Fruit fly (Drosophila melanogaster) whole organism, embryonic: Measurements from ENCODE around the gene MED14.

Source experiments
- Ada2b ChIP-seq: fragments of 200-800 bp; sonication (Bioruptor generic); IDR thresholded peaks from 2 replicates; pipeline ENCODE4 v1.3.6; 2022; ENCODE audit warnings: missing biosample characterization, missing genetic modification characterization
- Asciz ChIP-seq: fragments of 200-800 bp; sonication (Bioruptor generic); optimal IDR thresholded peaks from 2 replicates; lab custom pipeline; 2017; ENCODE audit warnings: missing biosample characterization, mild to moderate bottlenecking, missing genetic modification characterization, missing genetic modification reagents
- CG10209 ChIP-seq: fragments of 200-800 bp; sonication (Bioruptor generic); optimal IDR thresholded peaks from 3 replicates; lab custom pipeline; 2017; ENCODE audit warnings: missing biosample characterization, mild to moderate bottlenecking, missing genetic modification characterization, missing genetic modification reagents
- CG11456 ChIP-seq: fragments of 200-800 bp; sonication (Bioruptor generic); IDR thresholded peaks from 3 replicates; pipeline ENCODE4 v1.3.6; 2022; ENCODE audit warnings: missing biosample characterization, missing genetic modification characterization
- CG12155 ChIP-seq: fragments of 200-800 bp; sonication (Bioruptor generic); optimal IDR thresholded peaks from 3 replicates; lab custom pipeline; 2016; ENCODE audit warnings: missing biosample characterization, missing genetic modification characterization
- CG12659 ChIP-seq: fragments of 200-800 bp; sonication (Bioruptor generic); optimal IDR thresholded peaks from 3 replicates; lab custom pipeline; 2017; ENCODE audit warnings: mild to moderate bottlenecking, missing biosample characterization, missing genetic modification reagents, missing genetic modification characterization
- CG12744 ChIP-seq: fragments of 200-800 bp; sonication (Bioruptor generic); optimal IDR thresholded peaks from 2 replicates; lab custom pipeline; 2016; ENCODE audit warnings: missing biosample characterization, missing genetic modification characterization
- CG14860 ChIP-seq: fragments of 200-800 bp; sonication (Bioruptor generic); IDR thresholded peaks from 3 replicates; pipeline ENCODE4 v1.3.6; 2022; ENCODE audit warnings: missing biosample characterization, missing genetic modification characterization; ENCODE audit not compliant: partially characterized antibody
- CG1832 ChIP-seq: fragments of 200-800 bp; sonication (Bioruptor generic); optimal IDR thresholded peaks from 2 replicates; lab custom pipeline; 2017; ENCODE audit warnings: missing biosample characterization, mild to moderate bottlenecking, missing genetic modification characterization, inconsistent platforms
- CG2120 ChIP-seq: fragments of 200-800 bp; sonication (Bioruptor generic); optimal IDR thresholded peaks from 3 replicates; lab custom pipeline; 2016; ENCODE audit warnings: missing biosample characterization, missing genetic modification characterization
- CG2678 ChIP-seq: fragments of 200-800 bp; sonication (Bioruptor generic); optimal IDR thresholded peaks from 3 replicates; lab custom pipeline; 2019; ENCODE audit warnings: missing biosample characterization, mild to moderate bottlenecking, missing genetic modification characterization, moderate library complexity
- CG32772 ChIP-seq: fragments of 200-800 bp; sonication (Bioruptor generic); IDR thresholded peaks from 2 replicates; pipeline ENCODE4 v1.3.6; 2022; ENCODE audit warnings: missing biosample characterization, missing genetic modification characterization
- CG5180 ChIP-seq: fragments of 200-800 bp; sonication (Bioruptor generic); optimal IDR thresholded peaks from 3 replicates; lab custom pipeline; 2017; ENCODE audit warnings: missing biosample characterization, missing genetic modification characterization, mild to moderate bottlenecking, moderate library complexity, missing genetic modification reagents
- CG9609 ChIP-seq: fragments of 200-800 bp; sonication (Bioruptor generic); optimal IDR thresholded peaks from 3 replicates; lab custom pipeline; 2016; ENCODE audit warnings: missing biosample characterization, missing genetic modification characterization
- CG9797 ChIP-seq: fragments of 200-800 bp; sonication (Bioruptor generic); optimal IDR thresholded peaks from 3 replicates; lab custom pipeline; 2018; ENCODE audit warnings: missing biosample characterization, mild to moderate bottlenecking, missing genetic modification characterization
- CoRest ChIP-seq: fragments of 200-800 bp; sonication (Bioruptor generic); optimal IDR thresholded peaks from 3 replicates; lab custom pipeline; 2018; ENCODE audit warnings: missing biosample characterization, mild to moderate bottlenecking, missing genetic modification characterization, moderate library complexity
- E2f1 ChIP-seq: fragments of 200-800 bp; sonication (Bioruptor generic); IDR thresholded peaks from 2 replicates; pipeline ENCODE4 v1.3.6; 2022; ENCODE audit warnings: missing biosample characterization, missing genetic modification characterization
- Ets65A ChIP-seq: fragments of 200-800 bp; sonication (Bioruptor generic); peaks from one replicate; lab custom pipeline; 2016; ENCODE audit warnings: missing biosample characterization, missing genetic modification characterization
- Fer2 ChIP-seq: fragments of 200-800 bp; sonication (Bioruptor generic); optimal IDR thresholded peaks from 2 replicates; lab custom pipeline; 2018; ENCODE audit warnings: missing biosample characterization, mild to moderate bottlenecking, missing genetic modification characterization, moderate library complexity
- Fer3 ChIP-seq: fragments of 200-800 bp; sonication (Bioruptor generic); optimal IDR thresholded peaks from 2 replicates; lab custom pipeline; 2018; ENCODE audit warnings: missing biosample characterization, mild to moderate bottlenecking, missing genetic modification characterization, moderate library complexity
- Gsc ChIP-seq: fragments of 200-800 bp; sonication (Bioruptor generic); IDR thresholded peaks from 2 replicates; pipeline ENCODE4 v1.3.6; 2022; ENCODE audit warnings: missing biosample characterization, missing genetic modification characterization
- Lpt ChIP-seq: fragments of >200 bp; optimal IDR thresholded peaks from 2 replicates; lab custom pipeline; 2018; ENCODE audit warnings: missing biosample characterization, missing genetic modification characterization
- Max ChIP-seq: fragments of 200-800 bp; sonication (Bioruptor generic); optimal IDR thresholded peaks from 2 replicates; lab custom pipeline; 2016; ENCODE audit warnings: missing biosample characterization, mild to moderate bottlenecking, missing genetic modification characterization
- Scr ChIP-seq: fragments of 200-800 bp; sonication (Bioruptor generic); IDR thresholded peaks from 2 replicates; pipeline ENCODE4 v1.3.6; 2022; ENCODE audit warnings: missing biosample characterization, missing genetic modification characterization; ENCODE audit not compliant: partially characterized antibody
- Sry-δ ChIP-seq: fragments of 200-800 bp; sonication (Bioruptor generic); optimal IDR thresholded peaks from 2 replicates; lab custom pipeline; 2016; ENCODE audit warnings: missing biosample characterization, missing genetic modification characterization
- Trl ChIP-seq, 3 experiments: fragments of >200 bp in 2 of 3; fragments of 200-800 bp in 1 of 3; sonication (Bioruptor generic) in 1 of 3; optimal IDR thresholded peaks; 2 replicates in 1 of 3; 3 replicates in 2 of 3; lab custom pipeline; 2016 to 2017; ENCODE audit warnings: missing biosample characterization in 1 of 3, missing genetic modification characterization in 1 of 3
- ash1 ChIP-seq: fragments of 200-800 bp; sonication (Bioruptor generic); optimal IDR thresholded peaks from 2 replicates; lab custom pipeline; 2018; ENCODE audit warnings: missing biosample characterization, mild to moderate bottlenecking, missing genetic modification characterization
- cas ChIP-seq: fragments of 200-800 bp; sonication (Bioruptor generic); IDR thresholded peaks from 2 replicates; pipeline ENCODE4 v1.3.6; 2022; ENCODE audit warnings: missing biosample characterization, missing genetic modification characterization
- caup ChIP-seq: fragments of 200-800 bp; sonication (Bioruptor generic); optimal IDR thresholded peaks from 3 replicates; lab custom pipeline; 2017; ENCODE audit warnings: missing biosample characterization, mild to moderate bottlenecking, missing genetic modification characterization, moderate library complexity; ENCODE audit not compliant: severe bottlenecking
- crol ChIP-seq: fragments of 200-800 bp; sonication (Bioruptor generic); IDR thresholded peaks from 2 replicates; pipeline ENCODE4 v1.3.6; 2022; ENCODE audit warnings: missing biosample characterization, missing genetic modification characterization
- da ChIP-seq: fragments of 200-800 bp; sonication (Bioruptor generic); optimal IDR thresholded peaks from 2 replicates; lab custom pipeline; 2016; ENCODE audit warnings: missing biosample characterization, missing genetic modification characterization
- dmrt99B ChIP-seq: fragments of 200-800 bp; sonication (Bioruptor generic); optimal IDR thresholded peaks from 2 replicates; lab custom pipeline; 2018; ENCODE audit warnings: missing biosample characterization, mild to moderate bottlenecking, missing genetic modification characterization, moderate library complexity
- esg ChIP-seq: fragments of 200-800 bp; sonication (Bioruptor generic); conservative IDR thresholded peaks from 2 replicates; pipeline ENCODE4 v1.3.6; 2022; ENCODE audit warnings: missing biosample characterization, missing genetic modification characterization
- gro ChIP-seq: fragments of 200-800 bp; sonication (Bioruptor generic); optimal IDR thresholded peaks from 2 replicates; lab custom pipeline; 2016; ENCODE audit warnings: missing biosample characterization, missing genetic modification characterization
- kah ChIP-seq: fragments of 200-800 bp; sonication (Bioruptor generic); optimal IDR thresholded peaks from 2 replicates; lab custom pipeline; 2018; ENCODE audit warnings: missing biosample characterization, mild to moderate bottlenecking, missing genetic modification characterization
- kay ChIP-seq: fragments of 200-800 bp; sonication (Bioruptor generic); optimal IDR thresholded peaks from 2 replicates; lab custom pipeline; 2016; ENCODE audit warnings: missing biosample characterization, missing genetic modification characterization
- ken ChIP-seq: fragments of 200-800 bp; sonication (Bioruptor generic); IDR thresholded peaks from 3 replicates; pipeline ENCODE4 v1.3.6; 2022; ENCODE audit warnings: missing biosample characterization, missing genetic modification characterization
- lab ChIP-seq: fragments of 200-800 bp; sonication (Bioruptor generic); optimal IDR thresholded peaks from 3 replicates; lab custom pipeline; 2017; ENCODE audit warnings: missing biosample characterization, missing genetic modification characterization, mild to moderate bottlenecking, moderate library complexity, missing genetic modification reagents
- mld ChIP-seq: fragments of 200-800 bp; sonication (Bioruptor generic); IDR thresholded peaks from 3 replicates; pipeline ENCODE4 v1.3.6; 2022; ENCODE audit warnings: missing biosample characterization, missing genetic modification characterization; ENCODE audit not compliant: partially characterized antibody
- nom ChIP-seq: fragments of 200-800 bp; sonication (Bioruptor generic); optimal IDR thresholded peaks from 2 replicates; lab custom pipeline; 2017; ENCODE audit warnings: missing biosample characterization, missing genetic modification characterization, mild to moderate bottlenecking, moderate library complexity, missing genetic modification reagents
- pita ChIP-seq: fragments of 200-800 bp; sonication (Bioruptor generic); optimal IDR thresholded peaks from 2 replicates; lab custom pipeline; 2017; ENCODE audit warnings: missing biosample characterization, mild to moderate bottlenecking, missing genetic modification characterization
- prd ChIP-seq, 3 experiments: fragments of >200 bp in 2 of 3; fragments of 200-800 bp in 1 of 3; sonication (Bioruptor generic) in 1 of 3; optimal IDR thresholded peaks in 2 of 3; IDR thresholded peaks in 1 of 3; 2 replicates in 2 of 3; 3 replicates in 1 of 3; pipeline versions ENCODE4 v1.3.6 to Lab custom; 2017 to 2022; ENCODE audit warnings: missing biosample characterization in 1 of 3, missing genetic modification characterization in 1 of 3
- pzg ChIP-seq: fragments of 200-800 bp; sonication (Bioruptor generic); optimal IDR thresholded peaks from 3 replicates; lab custom pipeline; 2018; ENCODE audit warnings: missing biosample characterization, mild to moderate bottlenecking, missing genetic modification characterization, moderate library complexity
- repo ChIP-seq: fragments of 200-800 bp; sonication (Bioruptor generic); optimal IDR thresholded peaks from 2 replicates; lab custom pipeline; 2016; ENCODE audit warnings: missing biosample characterization, missing genetic modification characterization
- sd ChIP-seq: fragments of 200-800 bp; sonication (Bioruptor generic); optimal IDR thresholded peaks from 3 replicates; lab custom pipeline; 2018; ENCODE audit warnings: missing biosample characterization, mild to moderate bottlenecking, missing genetic modification characterization, moderate library complexity
- ssp ChIP-seq: fragments of 200-800 bp; sonication (Bioruptor generic); IDR thresholded peaks from 2 replicates; pipeline ENCODE4 v1.3.6; 2022; ENCODE audit warnings: missing biosample characterization, missing genetic modification characterization

MED14 gene

dm6 chr3L:589290-590281, 3.5 kb upstream of the MED14 start (continued):
- TF ChIP-seq Asciz (peak; percentile 73), gro (peak; percentile 77), ash1 (GFP tag; lab: Kevin White, UChicago) (peak; percentile 84), nom (GFP tag; lab: Kevin White, UChicago) (peak; percentile 84), ken (peak; percentile 93), crol (GFP tag; lab: Robert Waterston, UW) (peak; percentile 41; the same call in 1 of the 2 replicates), Fer3 (peak; percentile 86), CG2120 (peak; percentile 92), kay (GFP tag; lab: Kevin White, UChicago) (peak; percentile 88), Ets65A (peak; percentile 99), Scr (GFP tag; lab: Robert Waterston, UW) (no peak), ssp (GFP tag; lab: Robert Waterston, UW) (peak; percentile 75), CG12659 (GFP tag; lab: Kevin White, UChicago) (peak; percentile 87), CG11456 (GFP tag; lab: Robert Waterston, UW) (peak; percentile 95), Lpt (GFP tag; lab: Kevin White, UChicago) (no peak), lab (peak; percentile 93), CG9797 (GFP tag; lab: Kevin White, UChicago) (peak; percentile 32), pzg (GFP tag; lab: Kevin White, UChicago) (peak; percentile 8), CG12155 (GFP tag; lab: Kevin White, UChicago) (peak; percentile 87), Trl (optimal IDR thresholded peaks at IDR 0.05; lab: Kevin White, UChicago) (peak in 1 of 2 experiments; percentile 11), Trl (GFP tag; optimal IDR thresholded peaks at IDR 0.05; lab: Kevin White, UChicago) (peak; percentile 91), CG5180 (peak; percentile 95), pita (GFP tag; lab: Kevin White, UChicago) (no peak), CG1832 (GFP tag; lab: Kevin White, UChicago) (peak; percentile 24), CG32772 (peak; percentile 91), Ada2b (GFP tag; lab: Robert Waterston, UW) (peak; percentile 89), E2f1 (GFP tag; lab: Robert Waterston, UW) (peak; percentile 89), Max (peak; percentile 52), prd (optimal IDR thresholded peaks at IDR 0.05; lab: Kevin White, UChicago) (no peak), prd (GFP tag; IDR thresholded peaks at IDR 0.05; lab: Robert Waterston, UW) (peak; percentile 94), CG2678 (tag; lab: Kevin White, UChicago) (peak; percentile 91), repo (peak; percentile 91), mld (GFP tag; lab: Robert Waterston, UW) (no peak), CG12744 (peak; percentile 89), CG10209 (peak; percentile 86), sd (tag; lab: Kevin White, UChicago) (peak; percentile 60), Gsc (GFP tag; lab: Robert Waterston, UW) (peak; percentile 77), Sry-δ (peak; percentile 55), CG9609 (GFP tag; lab: Kevin White, UChicago) (peak; percentile 93), caup (GFP tag; lab: Kevin White, UChicago) (peak; percentile 86), esg (GFP tag; lab: Robert Waterston, UW) (peak; percentile 86), cas (peak; percentile 81; the same call in 1 of the 2 replicates), dmrt99B (tag; lab: Kevin White, UChicago) (peak; percentile 88), Fer2 (tag; lab: Kevin White, UChicago) (peak; percentile 78), CoRest (tag; lab: Kevin White, UChicago) (peak; percentile 87), da (GFP tag; lab: Kevin White, UChicago) (peak; percentile 87), kah (GFP tag; lab: Kevin White, UChicago) (peak; percentile 99), CG14860 (GFP tag; lab: Robert Waterston, UW) (no peak)
